In the genomic region with DNA sequence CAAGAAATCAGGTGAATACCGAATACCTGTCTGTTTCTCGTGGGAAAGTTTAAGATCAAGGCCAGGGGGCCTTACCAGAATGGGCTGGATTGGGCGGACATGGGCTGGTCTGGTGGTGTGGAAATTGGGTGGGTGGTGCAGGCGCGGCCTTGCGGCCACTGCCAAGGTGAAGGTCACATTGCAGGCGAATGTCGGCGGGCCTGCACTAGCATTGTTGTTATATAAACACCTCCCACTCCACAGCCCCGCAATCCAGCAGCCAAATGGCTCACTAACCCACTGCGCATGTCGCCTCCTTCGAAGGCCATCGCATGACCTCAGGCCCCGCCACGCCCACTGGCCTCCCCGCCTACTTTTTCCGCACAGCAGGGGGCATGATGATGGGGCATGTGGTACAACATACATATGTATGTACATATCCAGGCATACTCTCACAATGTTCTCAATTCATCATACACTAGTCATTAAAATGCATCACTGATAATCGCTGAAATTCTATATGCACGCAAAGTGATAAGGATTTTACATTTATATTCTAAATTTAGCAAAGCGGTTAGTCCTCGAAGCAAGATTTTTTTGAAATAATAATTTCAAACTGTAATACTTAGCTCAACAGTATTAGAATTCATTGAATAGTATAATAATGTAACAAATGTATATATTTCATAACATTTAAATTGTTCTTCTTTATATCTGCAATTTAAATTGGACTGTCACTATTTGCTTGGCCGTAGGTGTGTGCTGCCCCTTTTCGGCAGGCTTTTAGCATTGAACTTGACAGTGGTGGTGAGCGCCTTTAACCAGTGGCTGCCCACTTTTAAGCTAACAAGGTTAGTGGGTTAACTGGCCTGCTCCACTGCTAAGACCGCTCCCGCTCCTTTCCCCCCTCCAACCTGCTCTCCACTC, we compare ENCODE assay signal across 1 fruit fly cellular context.
TF ChIP-seq lines count a peak whose summit lies in the region.

No protein-coding gene starts in this region.

TF ChIP-seq in whole organism, embryonic, 481 proteins besides CTCF, POLR2A, EP300 and RAD21 (continued from another document):
- TF ChIP-seq btn (GFP tag; optimal IDR thresholded peaks at IDR 0.05; lab: Kevin White, UChicago), result no peak
- TF ChIP-seq CG18599 (GFP tag; optimal IDR thresholded peaks at IDR 0.05; lab: Kevin White, UChicago), result peak; percentile 40
- TF ChIP-seq caup (GFP tag; optimal IDR thresholded peaks at IDR 0.05; lab: Kevin White, UChicago; ENCODE audit: severe bottlenecking), result no peak
- no peak for TF ChIP-seq CG10959 (GFP tag; IDR thresholded peaks at IDR 0.05; lab: Robert Waterston, UW)
- peak; percentile 21 for TF ChIP-seq Fer1 (GFP tag; optimal IDR thresholded peaks at IDR 0.05; lab: Kevin White, UChicago)
- TF ChIP-seq Nf-YC (tag; optimal IDR thresholded peaks at IDR 0.05; lab: Kevin White, UChicago), result no peak
- peak; percentile 10 for TF ChIP-seq CG17359 (tag; optimal IDR thresholded peaks at IDR 0.05; lab: Kevin White, UChicago)
- no peak for TF ChIP-seq CG30431 (GFP tag; optimal IDR thresholded peaks at IDR 0.05; lab: Kevin White, UChicago)
- no peak for TF ChIP-seq dati (GFP tag; IDR thresholded peaks at IDR 0.05; lab: Robert Waterston, UW)
- peak; percentile 49 for TF ChIP-seq gem (tag; optimal IDR thresholded peaks at IDR 0.05; lab: Kevin White, UChicago)
- peak; percentile 50 for TF ChIP-seq CG7556 (GFP tag; optimal IDR thresholded peaks at IDR 0.05; lab: Kevin White, UChicago)
- TF ChIP-seq Dp (GFP tag; optimal IDR thresholded peaks at IDR 0.05; lab: Kevin White, UChicago), result no peak
- peak; percentile 23; the same call in 1 of the 2 replicates for TF ChIP-seq CG4730 (GFP tag; IDR thresholded peaks at IDR 0.05; lab: Robert Waterston, UW)
- no peak for TF ChIP-seq jumu (GFP tag; optimal IDR thresholded peaks at IDR 0.05; lab: Kevin White, UChicago)
- TF ChIP-seq CG14050 (GFP tag; IDR thresholded peaks at IDR 0.05; lab: Robert Waterston, UW), result no peak
- no peak for TF ChIP-seq Bdp1 (GFP tag; optimal IDR thresholded peaks at IDR 0.05; lab: Kevin White, UChicago)
- no peak for TF ChIP-seq Atf6 (GFP tag; IDR thresholded peaks at IDR 0.05; lab: Robert Waterston, UW)
- no peak for TF ChIP-seq CG4360 (GFP tag; IDR thresholded peaks at IDR 0.05; lab: Robert Waterston, UW)
- no peak for TF ChIP-seq lmd (GFP tag; IDR thresholded peaks at IDR 0.05; lab: Robert Waterston, UW)
- 0 out of 3 replicates have a peak, but pooled peaks have one; percentile 13 for TF ChIP-seq row (GFP tag; IDR thresholded peaks at IDR 0.05; lab: Robert Waterston, UW)
- TF ChIP-seq sug (tag; optimal IDR thresholded peaks at IDR 0.05; lab: Kevin White, UChicago), result no peak
- no peak for TF ChIP-seq CG16813 (GFP tag; IDR thresholded peaks at IDR 0.05; lab: Robert Waterston, UW; ENCODE audit: partially characterized antibody)
- TF ChIP-seq CG10462 (GFP tag; optimal IDR thresholded peaks at IDR 0.05; lab: Kevin White, UChicago), result no peak
- TF ChIP-seq ftz-f1 (GFP tag; optimal IDR thresholded peaks at IDR 0.05; lab: Kevin White, UChicago), result peak; percentile 52
- TF ChIP-seq CrebB (tag; optimal IDR thresholded peaks at IDR 0.05; lab: Kevin White, UChicago), result no peak
- TF ChIP-seq CG17361 (GFP tag; IDR thresholded peaks at IDR 0.05; lab: Robert Waterston, UW), result peak; percentile 48
- 0 out of 2 replicates have a peak, but pooled peaks have one; percentile 12 for TF ChIP-seq CG31441 (GFP tag; IDR thresholded peaks at IDR 0.05; lab: Robert Waterston, UW)
- peak; percentile 37 for TF ChIP-seq CG18262 (tag; optimal IDR thresholded peaks at IDR 0.05; lab: Kevin White, UChicago)
- no peak for TF ChIP-seq CG32772 (GFP tag; IDR thresholded peaks at IDR 0.05; lab: Robert Waterston, UW)
- peak; percentile 30 for TF ChIP-seq dmrt99B (tag; optimal IDR thresholded peaks at IDR 0.05; lab: Kevin White, UChicago)
- peak; percentile 13 for TF ChIP-seq CG17385 (GFP tag; optimal IDR thresholded peaks at IDR 0.05; lab: Kevin White, UChicago)
- TF ChIP-seq Rx (GFP tag; IDR thresholded peaks at IDR 0.05; lab: Robert Waterston, UW), result no peak
- TF ChIP-seq gce (GFP tag; IDR thresholded peaks at IDR 0.05; lab: Robert Waterston, UW), result no peak
- no peak for TF ChIP-seq grn (GFP tag; optimal IDR thresholded peaks at IDR 0.05; lab: Kevin White, UChicago)
- no peak for TF ChIP-seq CG8765 (GFP tag; IDR thresholded peaks at IDR 0.05; lab: Robert Waterston, UW)
- TF ChIP-seq jigr1 (GFP tag; IDR thresholded peaks at IDR 0.05; lab: Robert Waterston, UW), result no peak
- peak; percentile 40 for TF ChIP-seq Meics (GFP tag; optimal IDR thresholded peaks at IDR 0.05; lab: Kevin White, UChicago)
- TF ChIP-seq pros (GFP tag; optimal IDR thresholded peaks at IDR 0.05; lab: Kevin White, UChicago), result no peak
- no peak for TF ChIP-seq CG12659 (GFP tag; optimal IDR thresholded peaks at IDR 0.05; lab: Kevin White, UChicago)
- TF ChIP-seq CG1024 (GFP tag; IDR thresholded peaks at IDR 0.05; lab: Robert Waterston, UW), result no peak
- TF ChIP-seq shn (GFP tag; optimal IDR thresholded peaks at IDR 0.05; lab: Kevin White, UChicago), result no peak
- TF ChIP-seq CG1602 (GFP tag; optimal IDR thresholded peaks at IDR 0.05; lab: Kevin White, UChicago), result no peak
- no peak for TF ChIP-seq HLHmδ (GFP tag; optimal IDR thresholded peaks at IDR 0.05; lab: Kevin White, UChicago)
- no peak for TF ChIP-seq CG3847 (GFP tag; IDR thresholded peaks at IDR 0.05; lab: Robert Waterston, UW)
- TF ChIP-seq Mes4 (GFP tag; optimal IDR thresholded peaks at IDR 0.05; lab: Kevin White, UChicago), result no peak
- TF ChIP-seq bcd (GFP tag; optimal IDR thresholded peaks at IDR 0.05; lab: Kevin White, UChicago), result peak; percentile 11
- TF ChIP-seq Ets65A (GFP tag; lab: Kevin White, UChicago), result peak; percentile 62
- peak; percentile 48 for TF ChIP-seq sens (GFP tag; lab: Kevin White, UChicago)
- TF ChIP-seq Ptx1 (GFP tag; IDR thresholded peaks at IDR 0.05; lab: Robert Waterston, UW), result no peak
- 0 out of 4 replicates have a peak, but pooled peaks have one; percentile 51 for TF ChIP-seq chinmo (GFP tag; IDR thresholded peaks at IDR 0.05; lab: Robert Waterston, UW; ENCODE audit: partially characterized antibody)
- no peak for TF ChIP-seq amos (GFP tag; IDR thresholded peaks at IDR 0.05; lab: Robert Waterston, UW; ENCODE audit: partially characterized antibody)
- TF ChIP-seq lab (GFP tag; optimal IDR thresholded peaks at IDR 0.05; lab: Kevin White, UChicago), result peak; percentile 17
- no peak for TF ChIP-seq CG6765 (GFP tag; optimal IDR thresholded peaks at IDR 0.05; lab: Kevin White, UChicago)
- no peak for TF ChIP-seq sd (tag; optimal IDR thresholded peaks at IDR 0.05; lab: Kevin White, UChicago)
- no peak for TF ChIP-seq schlank (tag; optimal IDR thresholded peaks at IDR 0.05; lab: Kevin White, UChicago)
- peak; percentile 53 for TF ChIP-seq Med (GFP tag; lab: Kevin White, UChicago)
- TF ChIP-seq CG14860 (GFP tag; IDR thresholded peaks at IDR 0.05; lab: Robert Waterston, UW; ENCODE audit: partially characterized antibody), result no peak
- TF ChIP-seq CG30403 (GFP tag; optimal IDR thresholded peaks at IDR 0.05; lab: Kevin White, UChicago), result peak; percentile 7
- TF ChIP-seq phol (tag; optimal IDR thresholded peaks at IDR 0.05; lab: Kevin White, UChicago), result peak; percentile 2
- 0 out of 3 replicates have a peak, but pooled peaks have one; percentile 27 for TF ChIP-seq CG6791 (GFP tag; IDR thresholded peaks at IDR 0.05; lab: Robert Waterston, UW; ENCODE audit: partially characterized antibody)
- peak; percentile 1 for TF ChIP-seq CG13424 (tag; optimal IDR thresholded peaks at IDR 0.05; lab: Kevin White, UChicago)
- TF ChIP-seq trem (tag; optimal IDR thresholded peaks at IDR 0.05; lab: Kevin White, UChicago), result no peak
- peak; percentile 3 for TF ChIP-seq CG7839 (tag; optimal IDR thresholded peaks at IDR 0.05; lab: Kevin White, UChicago)
- TF ChIP-seq CG6689 (GFP tag; IDR thresholded peaks at IDR 0.05; lab: Robert Waterston, UW), result no peak
- no peak for TF ChIP-seq CG2129 (GFP tag; IDR thresholded peaks at IDR 0.05; lab: Robert Waterston, UW; ENCODE audit: partially characterized antibody)
- no peak for TF ChIP-seq klu (GFP tag; IDR thresholded peaks at IDR 0.05; lab: Robert Waterston, UW)
- TF ChIP-seq Hr51 (GFP tag; optimal IDR thresholded peaks at IDR 0.05; lab: Kevin White, UChicago), result peak in 1 of 2 experiments; percentile 32
- TF ChIP-seq CG7271 (tag; optimal IDR thresholded peaks at IDR 0.05; lab: Kevin White, UChicago), result no peak
- peak in 1 of 2 experiments; percentile 57 for TF ChIP-seq Pdp1 (GFP tag; optimal IDR thresholded peaks at IDR 0.05; lab: Kevin White, UChicago)
- TF ChIP-seq nmo (GFP tag; optimal IDR thresholded peaks at IDR 0.05; lab: Kevin White, UChicago), result peak; percentile 21
- peak; percentile 11 for TF ChIP-seq fd96Cb (tag; optimal IDR thresholded peaks at IDR 0.05; lab: Kevin White, UChicago)
- TF ChIP-seq CG17829 (tag; optimal IDR thresholded peaks at IDR 0.05; lab: Kevin White, UChicago), result no peak
- TF ChIP-seq Hand (GFP tag; optimal IDR thresholded peaks at IDR 0.05; lab: Kevin White, UChicago), result peak; percentile 4
- TF ChIP-seq org-1 (GFP tag; optimal IDR thresholded peaks at IDR 0.05; lab: Kevin White, UChicago), result peak; percentile 8
- TF ChIP-seq nau (GFP tag; optimal IDR thresholded peaks at IDR 0.05; lab: Kevin White, UChicago), result no peak
- no peak for TF ChIP-seq CG2712 (tag; optimal IDR thresholded peaks at IDR 0.05; lab: Kevin White, UChicago)
- TF ChIP-seq Tbp (GFP tag; optimal IDR thresholded peaks at IDR 0.05; lab: Kevin White, UChicago), result no peak
- TF ChIP-seq Fer2 (tag; optimal IDR thresholded peaks at IDR 0.05; lab: Kevin White, UChicago), result no peak
- TF ChIP-seq CG6654 (GFP tag; optimal IDR thresholded peaks at IDR 0.05; lab: Kevin White, UChicago), result no peak
- TF ChIP-seq CG3065 (GFP tag; optimal IDR thresholded peaks at IDR 0.05; lab: Kevin White, UChicago), result no peak
- no peak for TF ChIP-seq CG8944 (GFP tag; optimal IDR thresholded peaks at IDR 0.05; lab: Kevin White, UChicago)
- no peak for TF ChIP-seq TFAM (GFP tag; optimal IDR thresholded peaks at IDR 0.05; lab: Kevin White, UChicago)
- TF ChIP-seq Dbx (GFP tag; IDR thresholded peaks at IDR 0.05; lab: Robert Waterston, UW), result no peak
- no peak for TF ChIP-seq CG4617 (GFP tag; optimal IDR thresholded peaks at IDR 0.05; lab: Kevin White, UChicago; ENCODE audit: borderline replicate concordance)
- TF ChIP-seq CG11504 (tag; optimal IDR thresholded peaks at IDR 0.05; lab: Kevin White, UChicago), result peak; percentile 55
- peak; percentile 24 for TF ChIP-seq CG3281 (GFP tag; optimal IDR thresholded peaks at IDR 0.05; lab: Kevin White, UChicago)
- no peak for TF ChIP-seq dm (GFP tag; optimal IDR thresholded peaks at IDR 0.05; lab: Kevin White, UChicago)
- TF ChIP-seq CG1832 (GFP tag; optimal IDR thresholded peaks at IDR 0.05; lab: Kevin White, UChicago), result no peak
- TF ChIP-seq Nf-YA (GFP tag; IDR thresholded peaks at IDR 0.05; lab: Robert Waterston, UW), result no peak
- TF ChIP-seq ara (GFP tag; IDR thresholded peaks at IDR 0.05; lab: Robert Waterston, UW), result no peak
- TF ChIP-seq grau (tag; optimal IDR thresholded peaks at IDR 0.05; lab: Kevin White, UChicago), result peak; percentile 13
- no peak for TF ChIP-seq Atf-2 (GFP tag; optimal IDR thresholded peaks at IDR 0.05; lab: Kevin White, UChicago)
